Worm (Caenorhabditis elegans) whole organism, L4 larva: ENCODE results near the gene dre-1.

Experiments used
- F49E8.2 ChIP-seq: sonication (generic microtip); optimal IDR thresholded peaks from 2 replicates; lab custom pipeline; 2016; ENCODE audit warnings: missing compliant biosample characterization, mild to moderate bottlenecking, missing genetic modification characterization, borderline replicate concordance
- T20F7.1 ChIP-seq: fragments of 200-800 bp; sonication (Bioruptor generic); optimal IDR thresholded peaks from 2 replicates; lab custom pipeline; 2018; ENCODE audit warnings: mild to moderate bottlenecking, missing genetic modification characterization, missing compliant biosample characterization
- Y5F2A.4 ChIP-seq: fragments of 200-800 bp; sonication (Bioruptor generic); optimal IDR thresholded peaks from 2 replicates; lab custom pipeline; 2018; ENCODE audit warnings: mild to moderate bottlenecking, missing genetic modification characterization, missing compliant biosample characterization
- ZK337.2 ChIP-seq: fragments of 200-800 bp; sonication (Bioruptor generic); IDR thresholded peaks from 2 replicates; pipeline ENCODE4 v1.3.6; 2022; ENCODE audit warnings: missing genetic modification reagents, missing genetic modification characterization, missing compliant biosample characterization
- ZK546.5 ChIP-seq, 2 experiments: sonication (generic microtip); optimal IDR thresholded peaks; 2 replicates each; lab custom pipeline; 2017; ENCODE audit warnings: missing biosample characterization in 2 of 2, missing genetic modification characterization in 2 of 2
- aha-1 ChIP-seq: fragments of 150-350 bp; peaks from one replicate; lab custom pipeline; 2014; ENCODE audit warnings: missing biosample characterization, missing genetic modification characterization
- aly-2 ChIP-seq: sonication (generic microtip); optimal IDR thresholded peaks from 2 replicates; lab custom pipeline; 2018; ENCODE audit warnings: missing biosample characterization, missing genetic modification characterization
- ceh-62 ChIP-seq: sonication (generic microtip); optimal IDR thresholded peaks from 2 replicates; lab custom pipeline; 2017; ENCODE audit warnings: missing biosample characterization, missing genetic modification characterization
- ceh-82 ChIP-seq: sonication (generic microtip); optimal IDR thresholded peaks from 2 replicates; lab custom pipeline; 2017; ENCODE audit warnings: missing biosample characterization, missing genetic modification characterization
- ces-1 ChIP-seq: fragments of 150-350 bp; sonication (generic microtip); optimal IDR thresholded peaks from 4 replicates; lab custom pipeline; 2014; ENCODE audit warnings: missing biosample characterization, missing genetic modification reagents, missing genetic modification characterization
- dmd-6 ChIP-seq: fragments of 200-800 bp; sonication (Bioruptor generic); IDR thresholded peaks from 2 replicates; pipeline ENCODE4 v1.3.6; 2022; ENCODE audit warnings: missing genetic modification reagents, missing genetic modification characterization, missing compliant biosample characterization
- dmd-8 ChIP-seq: fragments of 200-800 bp; sonication (Bioruptor generic); IDR thresholded peaks from 2 replicates; pipeline ENCODE4 v1.3.6; 2022; ENCODE audit warnings: missing genetic modification characterization, missing compliant biosample characterization
- dve-1 ChIP-seq: sonication (generic microtip); optimal IDR thresholded peaks from 2 replicates; lab custom pipeline; 2017; ENCODE audit warnings: antibody characterized with exemption, mild to moderate bottlenecking, missing genetic modification characterization, missing compliant biosample characterization; ENCODE audit not compliant: insufficient read depth
- hlh-11 ChIP-seq: fragments of 200-800 bp; sonication (Bioruptor generic); optimal IDR thresholded peaks from 2 replicates; lab custom pipeline; 2018; ENCODE audit warnings: mild to moderate bottlenecking, missing genetic modification characterization, missing compliant biosample characterization
- lim-7 ChIP-seq: fragments of 200-800 bp; sonication (Bioruptor generic); IDR thresholded peaks from 2 replicates; pipeline ENCODE4 v1.3.6; 2022; ENCODE audit warnings: missing genetic modification characterization, missing compliant biosample characterization
- lin-38 ChIP-seq: fragments of 200-800 bp; sonication (Bioruptor generic); IDR thresholded peaks from 2 replicates; pipeline ENCODE4 v1.3.6; 2022; ENCODE audit warnings: missing genetic modification reagents, missing genetic modification characterization, missing compliant biosample characterization
- lin-39 ChIP-seq: fragments of 150-350 bp; optimal IDR thresholded peaks from 2 replicates; lab custom pipeline; 2014; ENCODE audit warnings: missing biosample characterization, missing genetic modification reagents, missing genetic modification characterization
- lir-3 ChIP-seq: sonication (generic microtip); optimal IDR thresholded peaks from 2 replicates; lab custom pipeline; 2016; ENCODE audit warnings: mild to moderate bottlenecking, missing genetic modification characterization, missing compliant biosample characterization
- mep-1 ChIP-seq: fragments of 150-350 bp; sonication (generic microtip); optimal IDR thresholded peaks from 3 replicates; lab custom pipeline; 2014; ENCODE audit warnings: missing biosample characterization, missing genetic modification characterization
- mes-2 ChIP-seq: sonication (generic microtip); optimal IDR thresholded peaks from 2 replicates; lab custom pipeline; 2016; ENCODE audit warnings: missing genotype, mild to moderate bottlenecking, missing genetic modification characterization, missing compliant biosample characterization; ENCODE audit not compliant: poor library complexity, severe bottlenecking
- nhr-10 ChIP-seq: fragments of 150-350 bp; optimal IDR thresholded peaks from 2 replicates; lab custom pipeline; 2014; ENCODE audit warnings: missing biosample characterization, missing genetic modification characterization
- nhr-28 ChIP-seq: fragments of 150-350 bp; optimal IDR thresholded peaks from 2 replicates; lab custom pipeline; 2014; ENCODE audit warnings: missing biosample characterization, missing genetic modification characterization
- nhr-6 ChIP-seq: fragments of 150-350 bp; optimal IDR thresholded peaks from 2 replicates; lab custom pipeline; 2014; ENCODE audit warnings: missing biosample characterization, missing genetic modification characterization
- pha-4 ChIP-seq, 2 experiments: fragments of 150-350 bp in 1 of 2; fragments of 200-800 bp in 1 of 2; sonication (Bioruptor generic) in 1 of 2; IDR thresholded peaks in 1 of 2; optimal IDR thresholded peaks in 1 of 2; 2 replicates each; pipeline versions ENCODE4 v1.3.6 to Lab custom; 2014 to 2022; ENCODE audit warnings: missing genetic modification characterization in 2 of 2, missing genetic modification reagents in 2 of 2, missing biosample characterization in 1 of 2, missing compliant biosample characterization in 1 of 2
- saeg-2 ChIP-seq: fragments of 200-800 bp; sonication (Bioruptor generic); IDR thresholded peaks from 2 replicates; pipeline ENCODE4 v1.3.6; 2022; ENCODE audit warnings: missing genetic modification reagents, missing genetic modification characterization, missing compliant biosample characterization
- tag-97 ChIP-seq: fragments of 200-800 bp; sonication (Bioruptor generic); IDR thresholded peaks from 2 replicates; pipeline ENCODE4 v1.3.6; 2022; ENCODE audit warnings: missing genetic modification characterization, missing compliant biosample characterization
- tra-1 ChIP-seq: fragments of 200-800 bp; sonication (Bioruptor generic); IDR thresholded peaks from 2 replicates; pipeline ENCODE4 v1.3.6; 2022; ENCODE audit warnings: missing genetic modification reagents, missing genetic modification characterization, missing compliant biosample characterization
- unc-130 ChIP-seq: sonication (generic microtip); optimal IDR thresholded peaks from 2 replicates; lab custom pipeline; 2016; ENCODE audit warnings: missing genetic modification reagents, missing genetic modification characterization, missing compliant biosample characterization
- unc-62 ChIP-seq, 3 experiments: fragments of 150-350 bp in 1 of 3; sonication (generic microtip); optimal IDR thresholded peaks in 2 of 3; peaks in 1 of 3; 1 replicate in 1 of 3; 2 replicates in 2 of 3; lab custom pipeline; 2014 to 2017; ENCODE audit warnings: missing biosample characterization in 3 of 3, missing genetic modification characterization in 3 of 3, missing genetic modification reagents in 3 of 3, missing genotype in 1 of 3
- zag-1 ChIP-seq: fragments of 150-350 bp; optimal IDR thresholded peaks from 2 replicates; lab custom pipeline; 2014; ENCODE audit warnings: missing biosample characterization, missing genetic modification characterization
- zfp-2 ChIP-seq: sonication (generic microtip); optimal IDR thresholded peaks from 2 replicates; lab custom pipeline; 2016; ENCODE audit warnings: mild to moderate bottlenecking, missing genetic modification characterization, missing compliant biosample characterization
- zip-2 ChIP-seq: fragments of 150-350 bp; optimal IDR thresholded peaks from 2 replicates; lab custom pipeline; 2014; ENCODE audit warnings: missing biosample characterization, missing genetic modification characterization

Gene dre-1

DNA sequence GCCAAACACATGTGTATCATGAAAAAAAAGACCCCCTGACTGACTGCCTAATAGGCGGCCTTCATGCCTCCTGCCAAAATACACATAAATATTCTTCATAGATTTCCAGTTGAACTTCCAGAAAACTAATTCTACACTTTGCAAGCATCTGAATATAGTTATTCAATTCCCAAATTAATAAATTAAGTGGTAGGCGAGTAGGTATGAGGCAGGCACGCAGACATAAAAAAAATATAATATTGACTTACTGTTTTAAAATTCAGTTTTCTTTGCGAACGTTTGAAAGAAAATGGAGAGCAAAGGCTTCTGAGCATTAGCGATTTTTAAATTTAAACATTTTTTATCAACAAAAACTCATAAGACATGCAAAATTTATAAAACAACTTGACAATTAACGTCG, 58.4 kb downstream of the dre-1 start (continued):
- no peak for TF ChIP-seq ces-1 (GFP tag; lab: Kevin White, UChicago)
- peak; percentile 40; the same call in 1 of the 2 replicates for TF ChIP-seq pha-4 (GFP tag; IDR thresholded peaks at IDR 0.05; lab: Robert Waterston, UW)
- no peak for TF ChIP-seq pha-4 (tag; optimal IDR thresholded peaks at IDR 0.05; lab: Kevin White, UChicago)
- TF ChIP-seq lin-38 (GFP tag; lab: Robert Waterston, UW): peak; percentile 19; the same call in 1 of the 2 replicates
- TF ChIP-seq zag-1 (tag; lab: Kevin White, UChicago): no peak
- TF ChIP-seq nhr-6 (tag; lab: Kevin White, UChicago): no peak
- no peak for TF ChIP-seq tag-97
- no peak for TF ChIP-seq lin-39 (tag; lab: Kevin White, UChicago)
- no peak for TF ChIP-seq unc-62 (GFP tag; optimal IDR thresholded peaks at IDR 0.05 in 1 of 2; lab: Kevin White, UChicago)
- TF ChIP-seq unc-62 (tag; optimal IDR thresholded peaks at IDR 0.05; lab: Kevin White, UChicago): no peak
- peak; percentile 9 for TF ChIP-seq nhr-10 (tag; lab: Kevin White, UChicago)
- no peak for TF ChIP-seq nhr-28
- TF ChIP-seq ceh-82 (tag; lab: Kevin White, UChicago): no peak
- TF ChIP-seq lim-7 (GFP tag; lab: Robert Waterston, UW): no peak; the same call in 1 of the 2 replicates
- no peak for TF ChIP-seq unc-130 (GFP tag; lab: Kevin White, UChicago)
- TF ChIP-seq hlh-11: peak; percentile 14
- TF ChIP-seq ceh-62 (tag; lab: Kevin White, UChicago): no peak
- TF ChIP-seq tra-1 (GFP tag; lab: Robert Waterston, UW): peak; percentile 53; the same call in 1 of the 2 replicates
- TF ChIP-seq T20F7.1 (GFP tag; lab: Kevin White, UChicago): peak; percentile 22
- peak; percentile 30 for TF ChIP-seq dve-1 (tag; lab: Kevin White, UChicago)
- TF ChIP-seq ZK546.5 (tag; optimal IDR thresholded peaks at IDR 0.05; lab: Kevin White, UChicago): no peak
- peak; percentile 31 for TF ChIP-seq mep-1
- TF ChIP-seq zip-2 (tag; lab: Kevin White, UChicago): no peak
- TF ChIP-seq lir-3: no peak
- TF ChIP-seq zfp-2 (tag; lab: Kevin White, UChicago): no peak
- peak; percentile 35; the same call in 1 of the 2 replicates for TF ChIP-seq dmd-6 (GFP tag; lab: Robert Waterston, UW)
- no peak for TF ChIP-seq ZK337.2 (GFP tag; lab: Robert Waterston, UW)
- TF ChIP-seq aly-2 (tag; lab: Kevin White, UChicago): no peak

DNA sequence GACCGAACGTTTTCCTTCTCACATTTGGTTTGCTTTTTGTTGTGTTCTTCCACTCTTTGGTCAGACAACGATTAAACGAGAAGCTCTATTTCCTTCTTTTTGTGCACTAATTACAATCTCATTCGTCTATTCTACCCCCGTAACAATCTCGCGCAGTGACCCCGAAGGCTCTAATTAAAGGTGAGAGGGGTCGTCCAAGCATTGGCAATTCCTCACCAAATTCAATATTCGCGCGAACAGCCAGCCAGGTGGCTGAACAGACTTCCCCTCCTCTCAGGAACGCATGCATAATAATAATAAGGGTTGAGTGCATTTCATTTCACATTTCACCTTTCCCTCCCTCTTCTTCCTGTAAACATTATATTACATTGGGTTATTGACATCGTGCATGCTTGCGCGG, 61.2 kb downstream of the dre-1 start:
- no peak for TF ChIP-seq Y5F2A.4 (GFP tag; lab: Kevin White, UChicago)
- TF ChIP-seq unc-62 (GFP tag; optimal IDR thresholded peaks at IDR 0.05 in 1 of 2; lab: Kevin White, UChicago): no peak
- no peak for TF ChIP-seq unc-62 (tag; optimal IDR thresholded peaks at IDR 0.05; lab: Kevin White, UChicago)
- peak; percentile 55 for TF ChIP-seq aha-1 (tag; lab: Kevin White, UChicago)
- no peak for TF ChIP-seq mes-2 (tag; lab: Kevin White, UChicago)
- TF ChIP-seq dmd-8 (GFP tag; lab: Robert Waterston, UW): no peak
- no peak for TF ChIP-seq saeg-2 (GFP tag; lab: Robert Waterston, UW)
- TF ChIP-seq T20F7.1 (GFP tag; lab: Kevin White, UChicago): no peak
- no peak for TF ChIP-seq F49E8.2 (tag; lab: Kevin White, UChicago)
